Worm (Caenorhabditis elegans) whole organism, L1 larva: ENCODE measurements around the gene srg-42.

Experiments
- alr-1 ChIP-seq: fragments of 200-800 bp; sonication (Bioruptor generic); optimal IDR thresholded peaks from 2 replicates; lab custom pipeline; 2018; ENCODE audit warnings: borderline replicate concordance, mild to moderate bottlenecking, missing genetic modification characterization, missing compliant biosample characterization
- dpl-1 ChIP-seq, 3 experiments: fragments of 150-350 bp in 2 of 3; sonication (generic microtip) in 1 of 3; optimal IDR thresholded peaks; 2 replicates each; lab custom pipeline; 2014 to 2017; ENCODE audit warnings: missing biosample characterization in 3 of 3, missing genetic modification characterization in 3 of 3, missing genetic modification reagents in 3 of 3
- fos-1 ChIP-seq: fragments of 150-350 bp; optimal IDR thresholded peaks from 2 replicates; lab custom pipeline; 2014; ENCODE audit warnings: missing biosample characterization, missing genetic modification characterization

ce11 chrV:11177577-11177976 is 19.7 kb upstream of the srg-42 start, which contains the start of gene gpa-1:
- no peak for TF ChIP-seq fos-1
- no peak for TF ChIP-seq dpl-1 (GFP tag; optimal IDR thresholded peaks at IDR 0.05; lab: Kevin White, UChicago)
- TF ChIP-seq alr-1 (tag; lab: Kevin White, UChicago), result no peak
